Fruit fly (Drosophila melanogaster): Measurements from ENCODE around the gene CG10336.

CG10336 gene

dm6 chr2L:18693877-18694723 lies 4.8 kb downstream of the CG10336 start (continued):
- peak; percentile 83 for TF ChIP-seq D19B (GFP tag; optimal IDR thresholded peaks at IDR 0.05)
- no peak for TF ChIP-seq vnd (GFP tag; IDR thresholded peaks at IDR 0.05; ENCODE audit: partially characterized antibody)
- peak; percentile 37; the same call in 1 of the 2 replicates for TF ChIP-seq sob (GFP tag; IDR thresholded peaks at IDR 0.05)
- TF ChIP-seq CG2712 (tag; optimal IDR thresholded peaks at IDR 0.05) = peak; percentile 56
- TF ChIP-seq chif (GFP tag; optimal IDR thresholded peaks at IDR 0.05) = peak in 1 of 2 experiments; percentile 43
- peak; percentile 60 for TF ChIP-seq Side (GFP tag; optimal IDR thresholded peaks at IDR 0.05)
- TF ChIP-seq Mes4 (GFP tag; optimal IDR thresholded peaks at IDR 0.05) = peak; percentile 14
- peak; percentile 10 for TF ChIP-seq Hand (GFP tag; optimal IDR thresholded peaks at IDR 0.05)
- peak; percentile 52; the same call in 1 of the 2 replicates for TF ChIP-seq HLH3B (GFP tag; IDR thresholded peaks at IDR 0.05)
- no peak for TF ChIP-seq z (GFP tag; IDR thresholded peaks at IDR 0.05)
- TF ChIP-seq CG9876 (GFP tag; optimal IDR thresholded peaks at IDR 0.05) = peak; percentile 48
- TF ChIP-seq CG2875 (GFP tag; optimal IDR thresholded peaks at IDR 0.05) = peak; percentile 21
- peak; percentile 67; the same call in 1 of the 2 replicates for TF ChIP-seq Ada2b (GFP tag; IDR thresholded peaks at IDR 0.05)
- no peak for TF ChIP-seq CG17912 (GFP tag; optimal IDR thresholded peaks at IDR 0.05)
- TF ChIP-seq Dbx (GFP tag; IDR thresholded peaks at IDR 0.05) = peak; percentile 72; the same call in 2 of the 3 replicates
- TF ChIP-seq CG4404 (GFP tag; IDR thresholded peaks at IDR 0.05) = no peak
- TF ChIP-seq Dll (GFP tag; IDR thresholded peaks at IDR 0.05; ENCODE audit: partially characterized antibody) = no peak
- no peak for TF ChIP-seq Abd-B (GFP tag; optimal IDR thresholded peaks at IDR 0.05)
- peak; percentile 27 for TF ChIP-seq ab (GFP tag; optimal IDR thresholded peaks at IDR 0.05)
- no peak for TF ChIP-seq ttk (GFP tag; IDR thresholded peaks at IDR 0.05)
- TF ChIP-seq da (GFP tag; optimal IDR thresholded peaks at IDR 0.05) = no peak
- TF ChIP-seq CG7786 (GFP tag; optimal IDR thresholded peaks at IDR 0.05) = peak; percentile 20
- no peak for TF ChIP-seq run (tag; optimal IDR thresholded peaks at IDR 0.05)
- TF ChIP-seq H2.0 (GFP tag; IDR thresholded peaks at IDR 0.05) = peak; percentile 57
- peak; percentile 80 for TF ChIP-seq Rfx (GFP tag; IDR thresholded peaks at IDR 0.05)
- peak; percentile 72 for TF ChIP-seq Elba2 (GFP tag; optimal IDR thresholded peaks at IDR 0.05)
- peak; percentile 5 for TF ChIP-seq CG16815 (GFP tag; optimal IDR thresholded peaks at IDR 0.05)
- no peak for TF ChIP-seq yki (optimal IDR thresholded peaks at IDR 0.05)
- TF ChIP-seq pum (GFP tag; optimal IDR thresholded peaks at IDR 0.05) = peak; percentile 27
- TF ChIP-seq al (GFP tag; IDR thresholded peaks at IDR 0.05) = peak; percentile 52; the same call in 1 of the 2 replicates
- peak; percentile 76; the same call in 2 of the 3 replicates for TF ChIP-seq gce (GFP tag; IDR thresholded peaks at IDR 0.05)
- no peak for TF ChIP-seq ham (GFP tag; IDR thresholded peaks at IDR 0.05)
- TF ChIP-seq Dek (tag; optimal IDR thresholded peaks at IDR 0.05) = peak; percentile 36
- TF ChIP-seq Adf1 (GFP tag; IDR thresholded peaks at IDR 0.05) = no peak; the same call in 1 of the 2 replicates
- TF ChIP-seq Tbp (GFP tag; optimal IDR thresholded peaks at IDR 0.05) = no peak
- peak; percentile 55 for TF ChIP-seq E2f1 (GFP tag; IDR thresholded peaks at IDR 0.05)
- no peak for TF ChIP-seq CG6175 (GFP tag; IDR thresholded peaks at IDR 0.05)
- no peak for TF ChIP-seq CG13287 (GFP tag; IDR thresholded peaks at IDR 0.05; ENCODE audit: partially characterized antibody)
- no peak for TF ChIP-seq Hey (tag; optimal IDR thresholded peaks at IDR 0.05)
- TF ChIP-seq gcm2 (GFP tag; optimal IDR thresholded peaks at IDR 0.05) = peak; percentile 37
- no peak for TF ChIP-seq Spps (tag; optimal IDR thresholded peaks at IDR 0.05)
- TF ChIP-seq CG7372 (GFP tag; IDR thresholded peaks at IDR 0.05) = no peak
- peak; percentile 76 for TF ChIP-seq mam (GFP tag; optimal IDR thresholded peaks at IDR 0.05)
- no peak for TF ChIP-seq gfzf (GFP tag; optimal IDR thresholded peaks at IDR 0.05)
- TF ChIP-seq nerfin-1 (tag; optimal IDR thresholded peaks at IDR 0.05) = peak; percentile 34
- peak; percentile 75 for TF ChIP-seq cwo (GFP tag; optimal IDR thresholded peaks at IDR 0.05)
- no peak; the same call in 1 of the 2 replicates for TF ChIP-seq chm (GFP tag; IDR thresholded peaks at IDR 0.05)
- TF ChIP-seq odd (GFP tag; optimal IDR thresholded peaks at IDR 0.05) = peak; percentile 45
- TF ChIP-seq klu (GFP tag; IDR thresholded peaks at IDR 0.05) = no peak
- no peak for TF ChIP-seq CG5245 (GFP tag; optimal IDR thresholded peaks at IDR 0.05)
